Worm (Caenorhabditis elegans): ENCODE data around the gene T08B6.1.

Gene T08B6.1

DNA sequence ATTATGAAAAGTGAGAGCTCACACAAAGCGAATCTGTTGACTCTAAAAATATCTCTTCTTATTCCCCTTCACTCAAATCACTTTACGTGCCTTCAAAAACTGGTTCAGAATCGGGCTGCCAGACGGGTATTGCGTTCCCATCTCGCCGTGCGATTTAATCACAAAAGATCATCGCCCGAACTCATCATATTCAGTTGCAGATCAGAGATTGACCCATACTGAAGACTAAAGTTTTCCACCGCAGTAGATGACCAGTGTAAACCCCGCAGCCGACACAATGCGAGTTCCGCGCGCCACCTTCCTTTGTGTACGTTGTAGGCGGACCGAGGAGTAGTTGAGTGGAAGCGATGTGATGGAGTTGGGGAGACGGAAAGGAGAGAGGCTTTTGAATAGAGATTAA is 6.5 kb downstream of the T08B6.1 start:
- TF ChIP-seq nhr-28 (tag; optimal IDR thresholded peaks at IDR 0.05) (no peak), lin-39 (tag; optimal IDR thresholded peaks at IDR 0.05) (peak; percentile 7), pqm-1 (tag; optimal IDR thresholded peaks at IDR 0.05) (peak; percentile 9), nhr-43 (tag; optimal IDR thresholded peaks at IDR 0.05; ENCODE audit: poor library complexity, severe bottlenecking) (peak; percentile 80), nfya-1 (tag; optimal IDR thresholded peaks at IDR 0.05; ENCODE audit: insufficient read depth) (peak; percentile 70), nhr-23 (tag; optimal IDR thresholded peaks at IDR 0.05) (peak; percentile 64), ama-1 (optimal IDR thresholded peaks at IDR 0.05) (peak; percentile 88), lsy-12 (tag; optimal IDR thresholded peaks at IDR 0.05) (no peak), nhr-25 (tag; optimal IDR thresholded peaks at IDR 0.05) (peak; percentile 83), zag-1 (tag; optimal IDR thresholded peaks at IDR 0.05) (no peak), elt-1 (tag; optimal IDR thresholded peaks at IDR 0.05) (peak; percentile 60), unc-62 (GFP tag; optimal IDR thresholded peaks at IDR 0.05) (peak; percentile 68), pha-4 (tag; optimal IDR thresholded peaks at IDR 0.05) (no peak), R02D3.7 (tag; optimal IDR thresholded peaks at IDR 0.05) (peak; percentile 46), nhr-77 (tag; optimal IDR thresholded peaks at IDR 0.05) (no peak), ztf-4 (tag; optimal IDR thresholded peaks at IDR 0.05) (no peak), elt-3 (tag; optimal IDR thresholded peaks at IDR 0.05) (peak in 1 of 3 experiments; percentile 49), snpc-4 (tag; optimal IDR thresholded peaks at IDR 0.05) (peak; percentile 98), lin-15B (tag; optimal IDR thresholded peaks at IDR 0.05) (peak; percentile 43)

DNA sequence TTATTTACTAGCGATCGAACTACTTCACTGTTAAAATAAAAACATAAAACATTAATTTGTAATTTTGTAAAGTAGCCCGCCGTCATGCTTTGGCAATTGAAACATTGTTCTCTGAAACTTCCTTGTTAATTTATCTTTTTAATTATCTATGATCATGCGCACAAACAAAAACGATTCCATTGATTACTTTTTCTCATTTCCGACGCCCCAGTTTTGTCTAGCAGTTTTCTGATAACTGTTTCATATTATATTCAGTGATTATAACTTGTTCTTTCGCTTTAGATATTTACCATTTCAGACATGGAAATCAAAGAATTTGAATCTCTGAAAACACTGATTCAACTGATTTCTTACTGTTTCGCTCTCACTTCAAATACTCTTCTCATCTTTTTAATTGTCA is 10.1 kb downstream of the T08B6.1 start, which contains the start of gene str-170:
str-170 (plus strand) TSS at position 301 of the 400 bp plus-strand sequence.
- TF ChIP-seq ama-1 (optimal IDR thresholded peaks at IDR 0.05), result no peak
- no peak for TF ChIP-seq nfya-1 (tag; optimal IDR thresholded peaks at IDR 0.05; ENCODE audit: insufficient read depth)
- TF ChIP-seq ztf-4 (tag; optimal IDR thresholded peaks at IDR 0.05), result no peak
- TF ChIP-seq ceh-9 (tag; optimal IDR thresholded peaks at IDR 0.05), result no peak
- TF ChIP-seq nhr-11 (tag; optimal IDR thresholded peaks at IDR 0.05), result no peak
- no peak for TF ChIP-seq snpc-4 (tag; optimal IDR thresholded peaks at IDR 0.05)
- no peak for TF ChIP-seq egl-5 (tag; optimal IDR thresholded peaks at IDR 0.05)
- TF ChIP-seq fkh-2 (tag; optimal IDR thresholded peaks at IDR 0.05), result no peak
- TF ChIP-seq sea-2 (GFP tag; optimal IDR thresholded peaks at IDR 0.05), result no peak
- no peak for TF ChIP-seq egl-27 (tag; optimal IDR thresholded peaks at IDR 0.05)
- no peak for TF ChIP-seq pha-4 (tag; optimal IDR thresholded peaks at IDR 0.05)
- TF ChIP-seq lin-15B (tag; optimal IDR thresholded peaks at IDR 0.05), result no peak
- TF ChIP-seq ztf-11 (tag; optimal IDR thresholded peaks at IDR 0.05), result no peak
- TF ChIP-seq mml-1 (tag; optimal IDR thresholded peaks at IDR 0.05), result no peak
- no peak for TF ChIP-seq jun-1 (tag; optimal IDR thresholded peaks at IDR 0.05)
- no peak for TF ChIP-seq ZK546.5 (tag; optimal IDR thresholded peaks at IDR 0.05)

DNA sequence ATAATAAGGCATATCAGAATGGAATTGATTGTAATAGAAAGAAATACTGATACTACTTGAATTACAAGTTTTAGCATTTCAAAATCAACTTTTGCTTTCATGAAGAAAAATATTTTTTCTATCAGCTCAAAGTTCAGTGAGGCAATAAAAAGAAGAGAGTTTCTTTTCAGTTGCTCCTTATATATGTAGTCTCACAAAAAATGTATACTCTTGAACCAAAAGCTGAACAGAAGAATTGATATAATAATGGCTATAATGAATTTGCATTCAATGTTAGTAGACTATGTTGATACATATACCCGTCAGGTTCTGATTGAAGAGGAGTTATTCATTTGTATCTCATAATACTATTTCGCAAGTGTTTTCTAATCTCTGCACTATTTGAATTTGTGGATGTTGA is 12.6 kb downstream of the T08B6.1 start, which contains the start of gene str-174:
str-174 (minus strand) TSS at position 101 of the 400 bp plus-strand sequence.
- no peak for TF ChIP-seq ZK546.5 (tag; optimal IDR thresholded peaks at IDR 0.05)
- TF ChIP-seq egl-27 (tag; optimal IDR thresholded peaks at IDR 0.05), result no peak
- TF ChIP-seq unc-62 (GFP tag; optimal IDR thresholded peaks at IDR 0.05), result no peak
- no peak for TF ChIP-seq ceh-28 (tag; optimal IDR thresholded peaks at IDR 0.05)
- TF ChIP-seq elt-2 (tag; optimal IDR thresholded peaks at IDR 0.05), result no peak

DNA sequence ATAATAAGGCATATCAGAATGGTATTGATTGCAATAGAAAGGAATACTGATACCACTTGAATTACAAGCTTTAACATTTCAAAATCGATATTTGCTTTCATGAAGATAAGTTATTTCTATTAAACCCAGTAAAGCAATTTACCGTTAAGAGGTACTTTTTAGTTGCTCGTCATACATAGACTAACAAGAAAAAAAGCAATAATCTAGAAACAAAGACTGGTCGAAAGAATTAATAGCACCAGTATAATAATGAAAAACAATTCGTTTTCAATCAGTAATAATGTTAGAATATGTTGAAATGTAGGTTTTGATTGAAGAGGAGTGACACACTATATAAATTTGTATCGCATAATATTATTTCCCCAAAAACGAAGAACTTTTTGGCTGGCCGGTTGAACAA is 16.6 kb downstream of the T08B6.1 start, which contains the start of gene str-175:
str-175 (minus strand) TSS at position 101 of the 400 bp plus-strand sequence.
- TF ChIP-seq mdl-1 (tag; optimal IDR thresholded peaks at IDR 0.05) (no peak), nhr-237 (tag; optimal IDR thresholded peaks at IDR 0.05) (no peak), pqm-1 (tag; optimal IDR thresholded peaks at IDR 0.05) (no peak), pha-4 (tag; optimal IDR thresholded peaks at IDR 0.05) (no peak), ama-1 (optimal IDR thresholded peaks at IDR 0.05) (no peak), ceh-16 (tag; optimal IDR thresholded peaks at IDR 0.05) (no peak), ZK546.5 (tag; optimal IDR thresholded peaks at IDR 0.05) (no peak), skn-1 (tag; optimal IDR thresholded peaks at IDR 0.05) (no peak), eor-1 (tag; optimal IDR thresholded peaks at IDR 0.05) (no peak), lin-39 (tag; optimal IDR thresholded peaks at IDR 0.05) (no peak), nhr-67 (tag; optimal IDR thresholded peaks at IDR 0.05) (no peak), ceh-82 (tag; optimal IDR thresholded peaks at IDR 0.05) (no peak), lin-15B (tag; optimal IDR thresholded peaks at IDR 0.05) (no peak)
